Fruit fly (Drosophila melanogaster): ENCODE results near the gene stumps.

Gene stumps

dm6 chr3R:14575718-14576187, 1.3 kb upstream of the stumps start, which contains the start of gene CG7987:
Gene CG7987, minus strand, starts transcription at chr3R:14575887.
- TF ChIP-seq psq (GFP tag; optimal IDR thresholded peaks at IDR 0.05), result peak; percentile 95
- TF ChIP-seq rgr (GFP tag; optimal IDR thresholded peaks at IDR 0.05), result peak; percentile 27
- TF ChIP-seq foxo (GFP tag; optimal IDR thresholded peaks at IDR 0.05), result peak in 1 of 2 experiments; percentile 37
- peak; percentile 36 for TF ChIP-seq h (GFP tag; optimal IDR thresholded peaks at IDR 0.05)
- TF ChIP-seq Hr83 (GFP tag; optimal IDR thresholded peaks at IDR 0.05; ENCODE audit: poor library complexity, severe bottlenecking), result peak; percentile 7
- no peak for TF ChIP-seq dsf (GFP tag; optimal IDR thresholded peaks at IDR 0.05; ENCODE audit: borderline replicate concordance)
- TF ChIP-seq dmrt93B (GFP tag; optimal IDR thresholded peaks at IDR 0.05), result no peak
- no peak for TF ChIP-seq sage (GFP tag; optimal IDR thresholded peaks at IDR 0.05)
- no peak for TF ChIP-seq HLH106 (tag; optimal IDR thresholded peaks at IDR 0.05)

- TF ChIP-seq Rel (GFP tag; optimal IDR thresholded peaks at IDR 0.05) (no peak), Rel (tag; optimal IDR thresholded peaks at IDR 0.05) (no peak), Myc (optimal IDR thresholded peaks at IDR 0.05) (no peak), pan (optimal IDR thresholded peaks at IDR 0.05) (no peak), jim (GFP tag; optimal IDR thresholded peaks at IDR 0.05) (no peak), Jra (GFP tag; optimal IDR thresholded peaks at IDR 0.05) (no peak), dmrt93B (GFP tag; optimal IDR thresholded peaks at IDR 0.05) (no peak), Hr78 (GFP tag; optimal IDR thresholded peaks at IDR 0.05) (no peak), rgr (GFP tag; optimal IDR thresholded peaks at IDR 0.05) (no peak), Vsx2 (GFP tag; optimal IDR thresholded peaks at IDR 0.05; ENCODE audit: partially characterized antibody) (no peak), Dfd (GFP tag; optimal IDR thresholded peaks at IDR 0.05) (no peak), br (GFP tag; optimal IDR thresholded peaks at IDR 0.05) (no peak), brk (GFP tag; optimal IDR thresholded peaks at IDR 0.05) (no peak), tai (GFP tag; optimal IDR thresholded peaks at IDR 0.05) (no peak), Hr83 (GFP tag; optimal IDR thresholded peaks at IDR 0.05; ENCODE audit: poor library complexity, severe bottlenecking) (no peak), N (GFP tag; optimal IDR thresholded peaks at IDR 0.05) (no peak), woc (GFP tag; optimal IDR thresholded peaks at IDR 0.05) (no peak), foxo (GFP tag; optimal IDR thresholded peaks at IDR 0.05) (no peak)
Measured at dm6 chr3R:14576511-14576691, 616 bp upstream of the stumps start, which contains the start of gene CG44094. Gene CG44094, minus strand, starts transcription at chr3R:14576611.

- no peak for TF ChIP-seq Dif (GFP tag; optimal IDR thresholded peaks at IDR 0.05; ENCODE audit: partially characterized antibody)
- no peak for TF ChIP-seq sv (GFP tag; optimal IDR thresholded peaks at IDR 0.05)
- TF ChIP-seq foxo (GFP tag; optimal IDR thresholded peaks at IDR 0.05), result no peak
- TF ChIP-seq Vsx2 (GFP tag; optimal IDR thresholded peaks at IDR 0.05; ENCODE audit: partially characterized antibody), result no peak
- no peak for TF ChIP-seq GATAd (GFP tag; optimal IDR thresholded peaks at IDR 0.05)
- TF ChIP-seq ey (GFP tag; optimal IDR thresholded peaks at IDR 0.05), result no peak
- TF ChIP-seq Hnf4 (GFP tag; optimal IDR thresholded peaks at IDR 0.05), result no peak
- TF ChIP-seq dmrt93B (GFP tag; optimal IDR thresholded peaks at IDR 0.05), result no peak
- TF ChIP-seq CrebA (GFP tag; optimal IDR thresholded peaks at IDR 0.05; ENCODE audit: borderline replicate concordance), result no peak
- no peak for TF ChIP-seq Jra (GFP tag; optimal IDR thresholded peaks at IDR 0.05)
- TF ChIP-seq woc (GFP tag; optimal IDR thresholded peaks at IDR 0.05), result no peak
- no peak for TF ChIP-seq CG32264 (GFP tag; optimal IDR thresholded peaks at IDR 0.05)
- TF ChIP-seq CG9705 (GFP tag; optimal IDR thresholded peaks at IDR 0.05), result no peak
- peak; percentile 34 for TF ChIP-seq HLH106 (tag; optimal IDR thresholded peaks at IDR 0.05)
- TF ChIP-seq fru (GFP tag; optimal IDR thresholded peaks at IDR 0.05), result peak; percentile 11
- no peak for TF ChIP-seq Hr83 (GFP tag; optimal IDR thresholded peaks at IDR 0.05; ENCODE audit: poor library complexity, severe bottlenecking)
- TF ChIP-seq Dfd (GFP tag; optimal IDR thresholded peaks at IDR 0.05), result peak; percentile 93
- TF ChIP-seq lola (GFP tag; optimal IDR thresholded peaks at IDR 0.05), result no peak
- TF ChIP-seq brk (GFP tag; optimal IDR thresholded peaks at IDR 0.05), result no peak
- no peak for TF ChIP-seq rgr (GFP tag; optimal IDR thresholded peaks at IDR 0.05)
- peak; percentile 18 for TF ChIP-seq h (GFP tag; optimal IDR thresholded peaks at IDR 0.05)
- TF ChIP-seq OdsH (GFP tag; optimal IDR thresholded peaks at IDR 0.05), result no peak
- TF ChIP-seq jim (GFP tag; optimal IDR thresholded peaks at IDR 0.05), result no peak
- no peak for TF ChIP-seq sage (GFP tag; optimal IDR thresholded peaks at IDR 0.05)
Measured at dm6 chr3R:14577803-14578493, 931 bp downstream of the stumps start.

dm6 chr3R:14580045-14580579, 3.1 kb downstream of the stumps start:
- TF ChIP-seq h (GFP tag; optimal IDR thresholded peaks at IDR 0.05), result no peak
- TF ChIP-seq CG32264 (GFP tag; optimal IDR thresholded peaks at IDR 0.05), result no peak
- no peak for TF ChIP-seq sage (GFP tag; optimal IDR thresholded peaks at IDR 0.05)
- no peak for TF ChIP-seq sv (GFP tag; optimal IDR thresholded peaks at IDR 0.05)

All from whole organism, wandering third instar larva.